Worm (Caenorhabditis elegans): ENCODE measurements around the gene ndua-7.
A peak's percentile ranks its signal among the peaks of the same experiment; 100 is the strongest.

The ndua-7 gene

DNA sequence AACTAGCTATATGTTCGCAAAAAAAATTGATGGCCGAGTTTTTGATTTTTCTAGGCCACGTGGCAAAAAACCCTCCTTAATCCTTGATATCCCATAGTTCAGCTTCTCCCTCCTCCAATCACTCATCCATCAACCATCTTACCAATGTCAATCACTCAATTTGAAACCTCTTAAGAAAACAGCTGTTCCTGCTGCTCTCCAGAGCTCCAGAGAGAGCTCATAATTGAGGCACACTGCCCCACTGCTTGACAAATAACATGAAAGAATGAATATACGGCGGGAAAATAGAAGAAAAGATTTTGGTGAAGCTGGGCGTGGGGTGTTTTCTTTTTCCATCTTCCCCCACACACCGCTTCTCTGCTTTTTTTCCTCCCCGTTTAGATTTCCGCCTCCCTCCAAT, 6.2 kb upstream of the ndua-7 start:
- TF ChIP-seq sdc-2 (tag; optimal IDR thresholded peaks at IDR 0.05), result no peak
- peak; percentile 56 for TF ChIP-seq ceh-18 (tag; optimal IDR thresholded peaks at IDR 0.05)
- TF ChIP-seq unc-42 (tag; optimal IDR thresholded peaks at IDR 0.05), result no peak
- TF ChIP-seq unc-55 (GFP tag; optimal IDR thresholded peaks at IDR 0.05), result peak; percentile 98
- TF ChIP-seq nfya-1 (tag; optimal IDR thresholded peaks at IDR 0.05), result peak; percentile 10

ce11 chrII:13495718-13496117, 1.3 kb upstream of the ndua-7 start, which contains the start of gene drr-1:
drr-1 (minus strand) TSS chrII:13495900.
- TF ChIP-seq elt-2 (tag; optimal IDR thresholded peaks at IDR 0.05), result peak; percentile 58
- no peak for TF ChIP-seq lin-11 (tag; optimal IDR thresholded peaks at IDR 0.05)

DNA sequence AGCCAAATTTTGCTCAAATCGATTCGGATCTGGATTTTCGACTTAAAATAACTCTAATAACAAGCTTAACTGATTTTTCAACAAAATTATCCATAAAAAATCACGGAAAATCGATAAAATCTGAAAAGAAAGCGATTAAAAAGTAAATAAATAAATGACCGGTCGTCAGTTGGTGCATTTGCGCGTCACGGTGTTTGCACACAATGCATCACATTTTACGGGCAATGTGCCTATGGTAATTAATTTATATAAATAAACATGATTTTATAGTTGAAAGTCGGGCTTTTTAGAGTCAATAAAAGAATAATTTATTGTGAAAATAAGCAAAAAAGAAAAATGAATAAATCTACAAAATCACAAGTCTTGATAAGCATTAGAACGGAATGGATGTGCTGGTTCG, 362 bp upstream of the ndua-7 start:
- TF ChIP-seq unc-42 (tag; optimal IDR thresholded peaks at IDR 0.05), result peak; percentile 68
- TF ChIP-seq ama-1 (optimal IDR thresholded peaks at IDR 0.05), result no peak
- TF ChIP-seq pha-4 (tag; optimal IDR thresholded peaks at IDR 0.05), result no peak
- peak; percentile 9 for TF ChIP-seq nfya-1 (tag; optimal IDR thresholded peaks at IDR 0.05)
- TF ChIP-seq ceh-24 (tag; optimal IDR thresholded peaks at IDR 0.05), result no peak
- TF ChIP-seq K02D7.2 (tag; optimal IDR thresholded peaks at IDR 0.05), result no peak
- TF ChIP-seq C38D4.7 (GFP tag; optimal IDR thresholded peaks at IDR 0.05), result no peak

DNA sequence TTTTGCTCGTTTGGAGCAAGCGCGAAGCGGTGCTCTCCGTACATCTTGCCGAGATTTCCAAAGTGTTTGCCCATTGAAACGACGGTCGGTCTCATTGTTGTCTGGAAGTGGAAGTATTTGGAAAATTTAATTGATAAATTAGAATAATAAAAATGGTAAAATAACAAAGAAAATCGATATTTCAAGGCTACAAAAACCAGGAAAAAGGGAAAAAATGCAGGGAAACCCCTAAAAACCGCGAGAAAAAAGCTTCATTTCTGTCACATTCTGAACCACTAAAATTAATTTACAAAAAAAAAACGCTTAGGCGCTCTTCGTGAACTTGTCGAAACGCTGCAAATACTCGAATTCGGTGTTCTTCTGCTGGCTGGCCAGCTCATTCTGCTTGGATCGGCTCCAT, 1.5 kb downstream of the ndua-7 start, which contains the start of gene F45H10.2:
Gene F45H10.2 (minus strand): TSS at position 101 of the 400 bp plus-strand sequence.
- TF ChIP-seq C08G9.2 (tag; optimal IDR thresholded peaks at IDR 0.05) (no peak), fkh-10 (GFP tag; optimal IDR thresholded peaks at IDR 0.05) (no peak), K02D7.2 (tag; optimal IDR thresholded peaks at IDR 0.05) (no peak), mec-3 (tag; optimal IDR thresholded peaks at IDR 0.05; ENCODE audit: borderline replicate concordance) (no peak)

- TF ChIP-seq sox-2 (GFP tag; IDR thresholded peaks at IDR 0.05), result no peak
- no peak for TF ChIP-seq K09A11.1 (tag; optimal IDR thresholded peaks at IDR 0.05; ENCODE audit: insufficient read depth)
- no peak for TF ChIP-seq fax-1 (tag; optimal IDR thresholded peaks at IDR 0.05)
- TF ChIP-seq che-1 (tag; optimal IDR thresholded peaks at IDR 0.05), result no peak
- no peak for TF ChIP-seq zip-5 (tag; optimal IDR thresholded peaks at IDR 0.05)
- TF ChIP-seq ceh-30 (tag; optimal IDR thresholded peaks at IDR 0.05), result no peak
- TF ChIP-seq ceh-22 (tag; optimal IDR thresholded peaks at IDR 0.05), result no peak
Observed at ce11 chrII:13491254-13491889, 3.0 kb downstream of the ndua-7 start, which contains the start of gene alh-7. alh-7 (minus strand) TSS chrII:13491786.

- TF ChIP-seq npax-4 (tag; optimal IDR thresholded peaks at IDR 0.05) (no peak), unc-55 (GFP tag; optimal IDR thresholded peaks at IDR 0.05) (no peak), mec-3 (tag; optimal IDR thresholded peaks at IDR 0.05; ENCODE audit: borderline replicate concordance) (no peak), ceh-45 (GFP tag; IDR thresholded peaks at IDR 0.05) (no peak), Y22D7AL.16 (tag; optimal IDR thresholded peaks at IDR 0.05) (no peak)
Observed at ce11 chrII:13489896-13490295, 4.5 kb downstream of the ndua-7 start.

ce11 chrII:13487563-13487962, 6.8 kb downstream of the ndua-7 start:
- TF ChIP-seq ceh-9 (tag; optimal IDR thresholded peaks at IDR 0.05) (no peak), fax-1 (tag; optimal IDR thresholded peaks at IDR 0.05) (no peak), lim-6 (tag; optimal IDR thresholded peaks at IDR 0.05) (no peak), ceh-24 (tag; optimal IDR thresholded peaks at IDR 0.05) (no peak), unc-42 (tag; optimal IDR thresholded peaks at IDR 0.05) (no peak), pha-2 (tag; optimal IDR thresholded peaks at IDR 0.05) (no peak), nhr-232 (tag; optimal IDR thresholded peaks at IDR 0.05) (no peak), ets-4 (tag; optimal IDR thresholded peaks at IDR 0.05) (no peak), elt-4 (tag; optimal IDR thresholded peaks at IDR 0.05) (no peak), nfya-1 (tag; optimal IDR thresholded peaks at IDR 0.05) (no peak), unc-86 (tag; optimal IDR thresholded peaks at IDR 0.05) (no peak)
